Worm (Caenorhabditis elegans): ENCODE results near the gene inpp-5K.

The inpp-5K gene

DNA sequence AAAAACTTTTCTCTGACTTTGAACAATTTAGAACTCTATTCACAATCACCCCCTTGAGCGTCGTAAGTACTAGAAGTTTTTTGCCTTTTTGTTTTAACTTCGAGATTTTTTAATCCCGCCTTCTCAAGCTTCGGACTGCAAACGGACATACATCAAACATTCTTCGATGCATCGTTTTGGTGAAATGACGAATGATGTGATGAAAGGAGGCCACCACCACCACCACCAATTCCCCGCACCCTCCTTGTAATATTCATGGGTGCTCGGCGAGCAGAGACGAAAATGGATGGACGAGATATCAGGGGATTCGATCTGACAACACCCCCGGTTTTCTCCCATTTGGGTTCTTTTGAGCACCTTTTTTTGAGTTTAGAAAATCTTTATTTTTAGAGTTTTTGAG, 15.2 kb downstream of the inpp-5K start:
- TF ChIP-seq ztf-11 (tag; optimal IDR thresholded peaks at IDR 0.05), result no peak

ce11 chrIII:8144574-8145065, 16.5 kb downstream of the inpp-5K start, which contains the start of the genes C14B9.8 and mrpl-18:
TSS of gene C14B9.8 (minus strand) at chrIII:8144629.
TSS of gene mrpl-18 (plus strand) at chrIII:8145015.
- no peak for TF ChIP-seq nhr-76 (tag; optimal IDR thresholded peaks at IDR 0.05)
- no peak for TF ChIP-seq lin-32 (GFP tag; optimal IDR thresholded peaks at IDR 0.05)
- TF ChIP-seq nhr-237 (tag; optimal IDR thresholded peaks at IDR 0.05), result peak; percentile 38
- TF ChIP-seq ceh-83 (GFP tag; optimal IDR thresholded peaks at IDR 0.05), result no peak
- no peak for TF ChIP-seq flh-1 (GFP tag; optimal IDR thresholded peaks at IDR 0.05)
- no peak for TF ChIP-seq ceh-39 (tag; optimal IDR thresholded peaks at IDR 0.05)
- TF ChIP-seq elt-1 (tag; optimal IDR thresholded peaks at IDR 0.05; ENCODE audit: borderline replicate concordance, insufficient read depth), result no peak
- TF ChIP-seq lin-13 (tag; optimal IDR thresholded peaks at IDR 0.05), result no peak
- no peak for TF ChIP-seq mep-1 (tag; optimal IDR thresholded peaks at IDR 0.05)
- TF ChIP-seq nhr-28 (tag; optimal IDR thresholded peaks at IDR 0.05), result no peak
- TF ChIP-seq unc-120 (tag; optimal IDR thresholded peaks at IDR 0.05; ENCODE audit: poor library complexity, severe bottlenecking), result no peak
- no peak for TF ChIP-seq snpc-4 (tag; optimal IDR thresholded peaks at IDR 0.05)
- peak; percentile 19 for TF ChIP-seq mab-5 (tag; optimal IDR thresholded peaks at IDR 0.05)
- TF ChIP-seq lsy-2 (tag; optimal IDR thresholded peaks at IDR 0.05), result peak; percentile 43
- no peak for TF ChIP-seq cnd-1 (tag; optimal IDR thresholded peaks at IDR 0.05)
- TF ChIP-seq M03D4.4 (tag; optimal IDR thresholded peaks at IDR 0.05), result no peak

- TF ChIP-seq ham-2 (GFP tag; optimal IDR thresholded peaks at IDR 0.05) (no peak), mab-5 (tag; optimal IDR thresholded peaks at IDR 0.05) (no peak), snpc-4 (tag; optimal IDR thresholded peaks at IDR 0.05) (no peak), ceh-83 (GFP tag; optimal IDR thresholded peaks at IDR 0.05) (no peak), drap-1 (GFP tag; optimal IDR thresholded peaks at IDR 0.05) (no peak)
These were observed 18.9 kb downstream of the inpp-5K start for ce11 chrIII:8142217-8142616.

- TF ChIP-seq sem-2 (GFP tag; optimal IDR thresholded peaks at IDR 0.05), result no peak
- peak; percentile 23 for TF ChIP-seq nhr-237 (tag; optimal IDR thresholded peaks at IDR 0.05)
- TF ChIP-seq hlh-1 (tag; optimal IDR thresholded peaks at IDR 0.05), result peak; percentile 64
These were observed 23.4 kb downstream of the inpp-5K start, which contains the start of gene hsp-12.2 for ce11 chrIII:8137777-8138176. TSS of gene hsp-12.2 (plus strand) at chrIII:8138077.

- TF ChIP-seq pha-4 (tag; optimal IDR thresholded peaks at IDR 0.05), result peak; percentile 68
- no peak for TF ChIP-seq ceh-39 (tag; optimal IDR thresholded peaks at IDR 0.05)
These were observed 24.5 kb downstream of the inpp-5K start for ce11 chrIII:8136517-8137099.

- TF ChIP-seq mab-5 (tag; optimal IDR thresholded peaks at IDR 0.05) (no peak), unc-62 (GFP tag; optimal IDR thresholded peaks at IDR 0.05) (no peak), blmp-1 (tag; optimal IDR thresholded peaks at IDR 0.05) (no peak), ceh-39 (tag; optimal IDR thresholded peaks at IDR 0.05) (no peak), elt-1 (tag; optimal IDR thresholded peaks at IDR 0.05; ENCODE audit: borderline replicate concordance, insufficient read depth) (no peak), lsy-2 (tag; optimal IDR thresholded peaks at IDR 0.05) (no peak), pha-4 (tag; optimal IDR thresholded peaks at IDR 0.05) (no peak), lin-13 (tag; optimal IDR thresholded peaks at IDR 0.05) (no peak)
These were observed 27.8 kb downstream of the inpp-5K start, which contains the start of gene C14B9.2 for ce11 chrIII:8133346-8133745. TSS of gene C14B9.2 (plus strand) at chrIII:8133665.

DNA sequence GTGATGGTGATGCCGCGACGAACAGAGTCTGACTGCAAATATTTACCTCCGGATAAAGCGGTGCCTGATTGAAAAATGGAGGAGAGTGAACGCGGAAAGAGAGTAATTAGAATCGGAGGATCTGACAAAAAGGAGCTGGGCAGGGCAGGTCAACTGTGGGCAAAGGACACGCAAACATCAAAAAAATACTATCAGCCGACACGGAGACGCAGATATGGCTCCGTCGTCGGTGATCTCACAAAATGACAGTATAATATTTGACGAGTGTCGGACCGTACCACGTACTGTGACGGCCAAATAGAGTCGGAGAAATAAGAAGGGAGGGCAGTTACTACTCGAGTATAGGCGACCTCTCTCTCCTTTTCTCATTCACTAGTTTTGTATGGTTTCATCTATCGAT, 28.6 kb downstream of the inpp-5K start:
- TF ChIP-seq elt-1 (tag; optimal IDR thresholded peaks at IDR 0.05; ENCODE audit: borderline replicate concordance, insufficient read depth) (no peak), ceh-43 (GFP tag; optimal IDR thresholded peaks at IDR 0.05) (no peak), pha-4 (tag; optimal IDR thresholded peaks at IDR 0.05) (peak; percentile 37), unc-120 (tag; optimal IDR thresholded peaks at IDR 0.05; ENCODE audit: poor library complexity, severe bottlenecking) (no peak), cnd-1 (tag; optimal IDR thresholded peaks at IDR 0.05) (no peak), ceh-39 (tag; optimal IDR thresholded peaks at IDR 0.05) (no peak), nhr-2 (tag; optimal IDR thresholded peaks at IDR 0.05) (peak; percentile 78), zip-8 (tag; optimal IDR thresholded peaks at IDR 0.05) (no peak), nhr-76 (tag; optimal IDR thresholded peaks at IDR 0.05) (no peak), sptf-1 (tag; optimal IDR thresholded peaks at IDR 0.05) (no peak)

Measured in whole organism, mixed stage, embryonic.